Fruit fly (Drosophila melanogaster) whole organism, adult: ENCODE data around the gene CG7742.

Source experiments
- CG11617 ChIP-seq: fragments of 200-800 bp; sonication (Bioruptor generic); optimal IDR thresholded peaks from 2 replicates; lab custom pipeline; 2017; ENCODE audit warnings: mild to moderate bottlenecking, missing biosample characterization, missing genetic modification reagents, missing genetic modification characterization
- CG14711 ChIP-seq: fragments of 200-800 bp; sonication (Bioruptor generic); optimal IDR thresholded peaks from 2 replicates; lab custom pipeline; 2018; ENCODE audit warnings: missing biosample characterization, mild to moderate bottlenecking, missing genetic modification characterization, moderate library complexity
- CG33017 ChIP-seq: fragments of 200-800 bp; sonication (Bioruptor generic); optimal IDR thresholded peaks from 2 replicates; lab custom pipeline; 2018; ENCODE audit warnings: missing biosample characterization, mild to moderate bottlenecking, missing genetic modification characterization, moderate library complexity
- CG5204 ChIP-seq: fragments of 200-800 bp; sonication (Bioruptor generic); optimal IDR thresholded peaks from 2 replicates; lab custom pipeline; 2016; ENCODE audit warnings: missing biosample characterization, missing genetic modification characterization
- CG7101 ChIP-seq: fragments of 200-800 bp; sonication (Bioruptor generic); optimal IDR thresholded peaks from 2 replicates; lab custom pipeline; 2018; ENCODE audit warnings: missing biosample characterization, mild to moderate bottlenecking, missing genetic modification characterization, moderate library complexity
- Clk ChIP-seq: fragments of 200-800 bp; sonication (Bioruptor generic); optimal IDR thresholded peaks from 2 replicates; lab custom pipeline; 2017; ENCODE audit warnings: missing biosample characterization, missing genetic modification characterization
- Crg-1 ChIP-seq: fragments of 200-800 bp; sonication (Bioruptor generic); optimal IDR thresholded peaks from 2 replicates; lab custom pipeline; 2016; ENCODE audit warnings: missing biosample characterization, missing genetic modification characterization
- ovo ChIP-seq: fragments of 200-800 bp; sonication (Bioruptor generic); optimal IDR thresholded peaks from 2 replicates; lab custom pipeline; 2016; ENCODE audit warnings: missing biosample characterization, missing genetic modification characterization
- pad ChIP-seq: fragments of 200-800 bp; sonication (Bioruptor generic); optimal IDR thresholded peaks from 3 replicates; lab custom pipeline; 2017; ENCODE audit warnings: missing biosample characterization, missing genetic modification characterization, mild to moderate bottlenecking, moderate library complexity, missing genetic modification reagents

- TF ChIP-seq CG33017 (tag; lab: Kevin White, UChicago): no peak
- TF ChIP-seq CG7101: no peak
- TF ChIP-seq ovo (GFP tag; lab: Kevin White, UChicago): no peak
- TF ChIP-seq Clk (GFP tag; lab: Kevin White, UChicago): no peak
- no peak for TF ChIP-seq CG14711 (tag; lab: Kevin White, UChicago)
- no peak for TF ChIP-seq pad (GFP tag; lab: Kevin White, UChicago)
- TF ChIP-seq Crg-1 (GFP tag; lab: Kevin White, UChicago): no peak
- TF ChIP-seq CG5204 (GFP tag; lab: Kevin White, UChicago): no peak
- TF ChIP-seq CG11617 (GFP tag; lab: Kevin White, UChicago): no peak
Measured at dm6 chr2L:5247812-5248211, 32.9 kb upstream of the CG7742 start.
